Fruit fly (Drosophila melanogaster): Measurements from ENCODE around the gene LysX.

LysX gene

DNA sequence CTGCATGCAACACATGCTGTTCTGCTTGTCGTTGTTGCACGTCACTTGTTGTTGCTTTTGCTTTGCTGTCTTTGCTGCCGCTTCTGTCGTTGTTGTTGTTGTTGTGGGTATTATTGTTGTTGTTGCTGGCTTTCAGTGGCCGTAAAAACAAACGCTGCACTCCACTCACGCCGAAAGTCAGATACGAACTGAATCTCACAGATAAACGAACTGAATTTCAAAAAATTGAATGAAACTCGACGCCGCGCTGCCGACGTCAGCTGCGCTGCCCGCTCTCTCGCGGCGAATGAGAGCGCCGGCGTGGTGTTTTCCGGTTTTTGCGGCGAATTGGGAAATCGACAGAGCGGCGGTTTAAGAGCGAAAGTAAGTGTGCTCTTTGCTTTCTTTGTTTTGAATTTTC lies 18.0 kb downstream of the LysX start, which contains the start of gene bab2 (continued):
- no peak for TF ChIP-seq CG18599 (GFP tag; optimal IDR thresholded peaks at IDR 0.05)
- TF ChIP-seq CG3847 (GFP tag; IDR thresholded peaks at IDR 0.05) = no peak
- no peak for TF ChIP-seq tio (GFP tag; optimal IDR thresholded peaks at IDR 0.05)
- no peak for TF ChIP-seq CG11085 (GFP tag; IDR thresholded peaks at IDR 0.05)
- TF ChIP-seq CG5245 (GFP tag; optimal IDR thresholded peaks at IDR 0.05) = no peak
- TF ChIP-seq Eip74EF (GFP tag; optimal IDR thresholded peaks at IDR 0.05) = no peak
- TF ChIP-seq Camta (GFP tag; optimal IDR thresholded peaks at IDR 0.05) = no peak
- TF ChIP-seq lab (GFP tag; optimal IDR thresholded peaks at IDR 0.05) = peak; percentile 2
- peak; percentile 37 for TF ChIP-seq ash1 (GFP tag; optimal IDR thresholded peaks at IDR 0.05)
- TF ChIP-seq salm (tag; optimal IDR thresholded peaks at IDR 0.05) = peak; percentile 28
- TF ChIP-seq bsh (GFP tag; optimal IDR thresholded peaks at IDR 0.05) = peak; percentile 18 to 21
- TF ChIP-seq Xbp1 (GFP tag; optimal IDR thresholded peaks at IDR 0.05) = no peak
- TF ChIP-seq Jarid2 (GFP tag; optimal IDR thresholded peaks at IDR 0.05) = peak; percentile 100
- no peak for TF ChIP-seq CG34376 (GFP tag; optimal IDR thresholded peaks at IDR 0.05)
- TF ChIP-seq Side (GFP tag; optimal IDR thresholded peaks at IDR 0.05) = peak; percentile 2
- TF ChIP-seq MBD-R2 (GFP tag; IDR thresholded peaks at IDR 0.05) = no peak
- TF ChIP-seq BEAF-32 (GFP tag; optimal IDR thresholded peaks at IDR 0.05) = no peak
- no peak for TF ChIP-seq CG1233 (GFP tag; optimal IDR thresholded peaks at IDR 0.05)
- no peak for TF ChIP-seq Bdp1 (GFP tag; optimal IDR thresholded peaks at IDR 0.05)
- TF ChIP-seq Scr (GFP tag; IDR thresholded peaks at IDR 0.05; ENCODE audit: partially characterized antibody) = peak; percentile 36
- TF ChIP-seq her (GFP tag; optimal IDR thresholded peaks at IDR 0.05) = peak; percentile 29
- peak; percentile 10; the same call in 1 of the 2 replicates for TF ChIP-seq CG32532 (GFP tag; IDR thresholded peaks at IDR 0.05)
- no peak for TF ChIP-seq usp (GFP tag; optimal IDR thresholded peaks at IDR 0.05)
- TF ChIP-seq bab2 (GFP tag; optimal IDR thresholded peaks at IDR 0.05) = no peak
- peak; percentile 26 for TF ChIP-seq Ets65A (GFP tag)
- TF ChIP-seq sd (tag; optimal IDR thresholded peaks at IDR 0.05) = peak; percentile 47
- peak; percentile 16 for TF ChIP-seq PHDP (tag; optimal IDR thresholded peaks at IDR 0.05)
- peak; percentile 32 for TF ChIP-seq MTF-1 (GFP tag; optimal IDR thresholded peaks at IDR 0.05; ENCODE audit: borderline replicate concordance)
- no peak for TF ChIP-seq dati (GFP tag; IDR thresholded peaks at IDR 0.05)
- peak; percentile 97 for TF ChIP-seq Adf1 (GFP tag; IDR thresholded peaks at IDR 0.05)
- no peak for TF ChIP-seq Hmr (GFP tag; optimal IDR thresholded peaks at IDR 0.05)
- no peak for TF ChIP-seq Dip3 (GFP tag; optimal IDR thresholded peaks at IDR 0.05)
- no peak for TF ChIP-seq pita (GFP tag; optimal IDR thresholded peaks at IDR 0.05)
- TF ChIP-seq CG5180 (GFP tag; optimal IDR thresholded peaks at IDR 0.05) = peak; percentile 54
- TF ChIP-seq fru (optimal IDR thresholded peaks at IDR 0.05) = no peak
- TF ChIP-seq trem (tag; optimal IDR thresholded peaks at IDR 0.05) = no peak
- TF ChIP-seq cad (GFP tag; optimal IDR thresholded peaks at IDR 0.05) = peak; percentile 30
- TF ChIP-seq cwo (GFP tag; optimal IDR thresholded peaks at IDR 0.05) = no peak
- TF ChIP-seq CG12299 (tag; optimal IDR thresholded peaks at IDR 0.05) = no peak
- TF ChIP-seq ssp (GFP tag; IDR thresholded peaks at IDR 0.05) = no peak
- TF ChIP-seq Dek (tag; optimal IDR thresholded peaks at IDR 0.05) = no peak
- no peak for TF ChIP-seq z (GFP tag; IDR thresholded peaks at IDR 0.05)
- no peak for TF ChIP-seq CG10274 (GFP tag; optimal IDR thresholded peaks at IDR 0.05)
- TF ChIP-seq dimm (GFP tag; IDR thresholded peaks at IDR 0.05) = no peak
- peak; percentile 12 for TF ChIP-seq lilli (GFP tag; optimal IDR thresholded peaks at IDR 0.05)
- no peak for TF ChIP-seq Fer2 (tag; optimal IDR thresholded peaks at IDR 0.05)
- TF ChIP-seq Lpt (GFP tag; optimal IDR thresholded peaks at IDR 0.05) = no peak
- no peak for TF ChIP-seq CG3726 (GFP tag; IDR thresholded peaks at IDR 0.05)
- TF ChIP-seq Sox100B (GFP tag; optimal IDR thresholded peaks at IDR 0.05) = no peak
- peak; percentile 41 for TF ChIP-seq CG17385 (GFP tag; optimal IDR thresholded peaks at IDR 0.05)
- TF ChIP-seq CG14965 (GFP tag; optimal IDR thresholded peaks at IDR 0.05; ENCODE audit: borderline replicate concordance) = no peak
